Worm (Caenorhabditis elegans): Measurements from ENCODE around the gene M176.9.

M176.9 gene

ce11 chrII:9407469-9407868, 3.9 kb downstream of the M176.9 start, which contains the start of gene arrd-2:
arrd-2 (plus strand) TSS chrII:9407769.
- TF ChIP-seq skn-1 (tag; optimal IDR thresholded peaks at IDR 0.05): no peak
- TF ChIP-seq ama-1 (optimal IDR thresholded peaks at IDR 0.05): no peak
- no peak for TF ChIP-seq nhr-77 (tag; optimal IDR thresholded peaks at IDR 0.05)
- no peak for TF ChIP-seq zip-4 (GFP tag; optimal IDR thresholded peaks at IDR 0.05)
- TF ChIP-seq lin-35 (GFP tag; optimal IDR thresholded peaks at IDR 0.05): no peak
- no peak for TF ChIP-seq blmp-1 (tag; optimal IDR thresholded peaks at IDR 0.05)

- TF ChIP-seq unc-62 (GFP tag; optimal IDR thresholded peaks at IDR 0.05): no peak
- no peak for TF ChIP-seq ztf-11 (tag; optimal IDR thresholded peaks at IDR 0.05)
- no peak for TF ChIP-seq mdl-1 (tag; optimal IDR thresholded peaks at IDR 0.05)
- no peak for TF ChIP-seq isw-1 (GFP tag; IDR thresholded peaks at IDR 0.05)
- no peak for TF ChIP-seq ceh-63 (GFP tag; optimal IDR thresholded peaks at IDR 0.05)
- no peak for TF ChIP-seq C04F5.9 (tag; optimal IDR thresholded peaks at IDR 0.05)
- TF ChIP-seq irx-1 (tag; optimal IDR thresholded peaks at IDR 0.05): no peak
- TF ChIP-seq unc-130 (tag; optimal IDR thresholded peaks at IDR 0.05): no peak
- no peak for TF ChIP-seq snu-23 (GFP tag; optimal IDR thresholded peaks at IDR 0.05)
- TF ChIP-seq jun-1 (tag; optimal IDR thresholded peaks at IDR 0.05): no peak
- TF ChIP-seq nhr-71 (tag; optimal IDR thresholded peaks at IDR 0.05): no peak
- TF ChIP-seq nhr-19 (GFP tag; conservative IDR thresholded peaks at IDR 0.05): no peak
- no peak for TF ChIP-seq nhr-28 (tag; optimal IDR thresholded peaks at IDR 0.05)
These were observed 4.4 kb downstream of the M176.9 start, which contains the start of gene mpz-6 for ce11 chrII:9407020-9407419. mpz-6 (minus strand) TSS chrII:9407120.

ce11 chrII:9403846-9404245, 7.6 kb downstream of the M176.9 start, which contains the start of gene Y51B9A.5:
Y51B9A.5 (plus strand) TSS chrII:9404146.
- TF ChIP-seq mdl-1 (tag; optimal IDR thresholded peaks at IDR 0.05) (no peak), nhr-19 (GFP tag; conservative IDR thresholded peaks at IDR 0.05) (no peak), mef-2 (tag; optimal IDR thresholded peaks at IDR 0.05) (no peak), tbx-2 (tag; optimal IDR thresholded peaks at IDR 0.05) (no peak), nhr-76 (tag; optimal IDR thresholded peaks at IDR 0.05) (no peak), ceh-63 (GFP tag; optimal IDR thresholded peaks at IDR 0.05) (no peak), nhr-85 (tag) (no peak), C04F5.9 (tag; optimal IDR thresholded peaks at IDR 0.05) (no peak), snpc-4 (tag; optimal IDR thresholded peaks at IDR 0.05) (no peak), lin-15B (tag; optimal IDR thresholded peaks at IDR 0.05) (no peak), efl-3 (GFP tag; optimal IDR thresholded peaks at IDR 0.05) (no peak), ceh-8 (GFP tag; optimal IDR thresholded peaks at IDR 0.05) (no peak), egl-13 (tag; optimal IDR thresholded peaks at IDR 0.05) (no peak), unc-30 (tag; optimal IDR thresholded peaks at IDR 0.05) (no peak), hpl-2 (GFP tag; optimal IDR thresholded peaks at IDR 0.05) (no peak)

ce11 chrII:9403087-9403486, 8.3 kb downstream of the M176.9 start, which contains the start of gene Y51B9A.6:
Y51B9A.6 (minus strand) TSS chrII:9403187.
- TF ChIP-seq efl-1 (optimal IDR thresholded peaks at IDR 0.05): no peak
- TF ChIP-seq efl-1 (GFP tag; optimal IDR thresholded peaks at IDR 0.05 in 1 of 2): peak in 1 of 2 experiments; percentile 58
- no peak for TF ChIP-seq xbp-1 (tag; optimal IDR thresholded peaks at IDR 0.05)

- TF ChIP-seq fkh-10 (GFP tag; optimal IDR thresholded peaks at IDR 0.05): no peak
- TF ChIP-seq C04F5.9 (tag; optimal IDR thresholded peaks at IDR 0.05): no peak
- TF ChIP-seq swsn-7 (tag; optimal IDR thresholded peaks at IDR 0.05): no peak
- no peak for TF ChIP-seq aly-2 (tag; optimal IDR thresholded peaks at IDR 0.05)
- no peak for TF ChIP-seq pax-3 (tag; optimal IDR thresholded peaks at IDR 0.05)
- TF ChIP-seq nhr-90 (tag; optimal IDR thresholded peaks at IDR 0.05; ENCODE audit: poor library complexity): no peak
- no peak for TF ChIP-seq ces-1 (GFP tag; optimal IDR thresholded peaks at IDR 0.05)
- TF ChIP-seq zag-1 (tag; optimal IDR thresholded peaks at IDR 0.05): no peak
- no peak for TF ChIP-seq hpl-2 (GFP tag; optimal IDR thresholded peaks at IDR 0.05)
These were observed 11.7 kb downstream of the M176.9 start, which contains the start of gene Y51B9A.7 for ce11 chrII:9399746-9400145. Y51B9A.7 (plus strand) TSS chrII:9400046.

Data from whole organism, L1 larva.